Worm (Caenorhabditis elegans): ENCODE results near the gene C31B8.9.
"Not testable (repeated sequence)": the region's sequence is repeated elsewhere in the genome, so short reads cannot be mapped to it uniquely, and the experiment has no call there.

The C31B8.9 gene

DNA sequence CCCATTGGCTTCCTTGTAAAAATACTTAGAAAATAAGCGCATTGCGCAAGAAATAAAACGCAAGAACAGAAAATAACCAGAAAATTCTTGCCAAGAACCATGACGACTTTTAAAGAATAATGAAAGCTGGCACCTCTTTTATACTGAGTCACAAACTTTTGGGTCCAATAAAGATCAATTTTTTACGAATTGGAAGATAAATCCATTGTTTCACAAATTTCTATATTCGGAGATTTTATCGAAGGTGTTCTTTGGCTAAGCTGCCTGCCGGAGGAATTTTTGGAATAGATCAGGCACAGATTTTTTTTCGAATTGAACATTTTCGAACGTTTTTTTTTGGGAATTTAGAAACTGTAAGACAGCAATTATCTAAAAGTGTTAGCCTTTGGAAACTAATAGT lies at the start of gene C31B8.9:
Gene C31B8.9, minus strand, starts transcription at position 101 of the 400 bp plus-strand sequence.
- TF ChIP-seq nhr-237 (tag; optimal IDR thresholded peaks at IDR 0.05) = no peak

DNA sequence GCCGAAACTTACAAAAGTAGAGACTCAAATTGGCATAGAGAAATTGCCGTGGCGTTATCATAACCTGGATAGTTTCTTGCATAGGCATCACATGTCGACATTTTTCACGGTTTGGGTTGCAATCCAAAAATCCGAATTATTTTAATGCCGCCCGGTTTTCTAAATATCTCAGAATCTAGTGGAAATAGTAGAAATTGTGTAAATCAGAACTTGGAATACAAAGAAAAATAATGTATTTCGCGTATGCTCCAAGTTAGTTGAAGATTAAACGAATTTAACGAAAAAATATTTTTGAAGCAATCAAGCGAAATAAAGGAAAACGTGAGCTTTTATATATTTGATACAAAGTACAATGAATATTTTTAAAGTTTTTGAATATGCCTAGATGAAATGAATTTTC lies 48.1 kb upstream of the C31B8.9 start, which contains the start of gene srw-144:
Gene srw-144, minus strand, starts transcription at position 101 of the 400 bp plus-strand sequence.
- TF ChIP-seq M03D4.4 (tag; optimal IDR thresholded peaks at IDR 0.05) (no peak), mls-2 (tag; optimal IDR thresholded peaks at IDR 0.05) (no peak), ceh-83 (GFP tag; optimal IDR thresholded peaks at IDR 0.05) (no peak), lin-13 (tag; optimal IDR thresholded peaks at IDR 0.05) (no peak)

DNA sequence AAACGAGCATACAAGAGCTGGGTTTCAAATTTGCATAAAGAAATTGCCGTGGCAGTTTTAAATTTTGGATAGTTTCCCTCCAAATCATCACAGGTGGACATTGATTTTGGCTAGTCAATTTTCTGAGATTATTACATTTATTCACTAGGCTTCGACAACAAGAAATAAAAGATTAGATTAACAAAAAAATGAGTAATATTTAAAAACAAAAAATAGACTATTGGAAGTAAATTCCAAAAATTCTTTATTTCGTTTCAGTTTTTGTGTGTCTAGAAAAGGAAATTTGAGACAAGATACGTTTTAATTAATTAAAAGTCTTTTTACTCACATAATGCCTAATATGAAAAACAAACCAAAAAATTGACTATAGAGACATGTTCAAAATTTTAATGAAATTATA lies 45.4 kb upstream of the C31B8.9 start, which contains the start of gene srw-142:
Gene srw-142, minus strand, starts transcription at position 101 of the 400 bp plus-strand sequence.
- TF ChIP-seq nhr-28 (tag; optimal IDR thresholded peaks at IDR 0.05) (no peak), snpc-4 (tag; optimal IDR thresholded peaks at IDR 0.05) (no peak), ham-2 (GFP tag; optimal IDR thresholded peaks at IDR 0.05) (no peak), bed-3 (GFP tag; optimal IDR thresholded peaks at IDR 0.05) (no peak), ceh-43 (GFP tag; optimal IDR thresholded peaks at IDR 0.05) (no peak)

DNA sequence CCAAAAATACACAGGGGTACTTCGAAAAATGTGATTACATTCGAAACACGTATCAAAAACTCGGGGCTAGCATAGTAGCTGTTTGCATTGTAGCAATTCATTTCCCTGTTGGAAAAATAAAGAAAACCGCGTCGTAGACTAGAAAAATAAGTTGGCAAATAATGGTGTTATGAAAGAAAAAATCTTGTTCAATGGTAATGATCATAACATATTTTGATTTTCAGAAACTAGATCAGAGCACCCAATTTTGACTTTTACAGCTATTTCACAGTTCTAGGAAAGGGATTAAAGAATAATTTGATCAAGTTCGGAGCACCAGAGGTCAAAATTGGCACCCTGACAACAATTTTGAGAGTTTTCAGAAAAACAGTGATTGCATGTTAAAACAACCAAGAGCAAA lies 42.5 kb upstream of the C31B8.9 start, which contains the start of gene srh-248:
Gene srh-248, minus strand, starts transcription at position 101 of the 400 bp plus-strand sequence.
- TF ChIP-seq unc-62 (GFP tag; optimal IDR thresholded peaks at IDR 0.05); snpc-4 (tag; optimal IDR thresholded peaks at IDR 0.05); ceh-43 (GFP tag; optimal IDR thresholded peaks at IDR 0.05): not testable (repeated sequence)

DNA sequence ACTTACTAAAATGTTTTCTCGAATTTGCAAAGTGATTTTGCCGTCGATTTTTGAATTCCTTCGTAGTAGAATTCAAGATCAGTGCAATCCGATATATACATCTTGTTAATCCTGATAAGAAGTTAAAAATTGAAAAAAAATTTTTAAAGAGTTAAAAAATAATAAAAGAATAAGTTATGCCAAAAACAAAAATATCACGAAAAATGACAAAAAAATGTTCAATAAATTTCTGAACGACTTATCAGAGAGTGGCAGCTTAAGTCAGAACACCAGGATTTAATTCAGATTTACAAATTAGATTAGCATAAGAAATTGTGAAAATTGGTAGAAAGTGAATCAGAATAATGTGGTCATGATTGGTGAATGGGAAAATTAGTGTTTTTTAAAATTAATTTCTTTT lies 39.3 kb upstream of the C31B8.9 start, which contains the start of gene srw-122:
Gene srw-122, minus strand, starts transcription at position 101 of the 400 bp plus-strand sequence.
- not testable (repeated sequence) for TF ChIP-seq ceh-83 (GFP tag; optimal IDR thresholded peaks at IDR 0.05); snpc-4 (tag; optimal IDR thresholded peaks at IDR 0.05); tbx-8 (GFP tag; optimal IDR thresholded peaks at IDR 0.05)

DNA sequence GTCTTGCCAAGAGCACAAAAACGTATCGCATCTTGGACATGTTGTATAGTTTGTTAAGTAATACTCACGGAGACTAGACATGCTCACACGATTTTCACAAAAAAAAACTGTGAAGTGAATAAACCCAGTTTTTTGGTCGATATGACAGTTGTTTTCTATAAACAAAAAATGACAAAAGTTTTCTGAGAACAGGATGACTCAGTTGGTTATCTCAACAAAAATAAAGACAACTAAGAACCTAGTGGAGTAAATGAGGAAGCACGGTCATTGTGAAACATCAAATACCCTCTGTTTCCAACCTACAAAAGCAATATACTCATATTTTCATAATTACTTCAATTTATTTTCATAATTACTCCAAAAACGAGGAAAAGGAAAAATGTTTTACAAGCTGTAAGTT lies 32.8 kb upstream of the C31B8.9 start, which contains the start of gene srh-87:
Gene srh-87, minus strand, starts transcription at position 101 of the 400 bp plus-strand sequence.
- TF ChIP-seq mep-1 (tag; optimal IDR thresholded peaks at IDR 0.05) (no peak), unc-62 (GFP tag; optimal IDR thresholded peaks at IDR 0.05) (no peak), snpc-4 (tag; optimal IDR thresholded peaks at IDR 0.05) (no peak), sem-2 (GFP tag; optimal IDR thresholded peaks at IDR 0.05) (no peak), blmp-1 (tag; optimal IDR thresholded peaks at IDR 0.05) (no peak), bed-3 (GFP tag; optimal IDR thresholded peaks at IDR 0.05) (no peak), lin-32 (GFP tag; optimal IDR thresholded peaks at IDR 0.05) (no peak), nhr-237 (tag; optimal IDR thresholded peaks at IDR 0.05) (no peak), nhr-12 (tag; optimal IDR thresholded peaks at IDR 0.05) (no peak), ceh-39 (tag; optimal IDR thresholded peaks at IDR 0.05) (no peak), unc-120 (tag; optimal IDR thresholded peaks at IDR 0.05; ENCODE audit: poor library complexity, severe bottlenecking) (no peak), nhr-76 (tag; optimal IDR thresholded peaks at IDR 0.05) (no peak), ceh-83 (GFP tag; optimal IDR thresholded peaks at IDR 0.05) (no peak), lin-13 (tag; optimal IDR thresholded peaks at IDR 0.05) (no peak), ztf-11 (tag; optimal IDR thresholded peaks at IDR 0.05) (no peak), hlh-1 (tag; optimal IDR thresholded peaks at IDR 0.05) (no peak)

DNA sequence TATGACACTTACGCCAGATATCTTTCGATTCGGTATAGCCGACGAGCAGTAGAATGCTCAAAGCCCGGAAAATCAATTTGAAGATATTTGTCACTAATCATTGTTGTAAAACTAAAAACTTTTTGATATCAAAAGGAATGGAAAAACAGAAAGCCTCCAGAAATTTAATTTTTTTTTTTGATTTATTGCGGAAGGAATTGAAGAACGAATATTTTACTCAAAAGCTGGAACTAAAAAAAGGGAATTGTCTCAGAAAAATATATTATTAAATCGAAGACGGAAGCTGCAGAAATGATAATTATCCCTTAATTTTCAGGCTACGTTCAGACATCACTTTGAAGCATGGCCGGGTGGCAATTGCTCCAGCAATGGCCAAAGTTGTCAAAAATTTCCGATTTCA lies 31.1 kb upstream of the C31B8.9 start, which contains the start of gene srw-137:
Gene srw-137, minus strand, starts transcription at position 101 of the 400 bp plus-strand sequence.
- TF ChIP-seq mab-5 (tag; optimal IDR thresholded peaks at IDR 0.05) = no peak
- no peak for TF ChIP-seq sptf-1 (tag; optimal IDR thresholded peaks at IDR 0.05)
- no peak for TF ChIP-seq mls-2 (tag; optimal IDR thresholded peaks at IDR 0.05)
- TF ChIP-seq mep-1 (tag; optimal IDR thresholded peaks at IDR 0.05) = no peak
- TF ChIP-seq elt-1 (tag; optimal IDR thresholded peaks at IDR 0.05; ENCODE audit: borderline replicate concordance, insufficient read depth) = no peak
- TF ChIP-seq nhr-2 (tag; optimal IDR thresholded peaks at IDR 0.05) = no peak
- TF ChIP-seq ztf-11 (tag; optimal IDR thresholded peaks at IDR 0.05) = no peak
- no peak for TF ChIP-seq flh-1 (GFP tag; optimal IDR thresholded peaks at IDR 0.05)
- TF ChIP-seq ceh-39 (tag; optimal IDR thresholded peaks at IDR 0.05) = no peak
- TF ChIP-seq unc-62 (GFP tag; optimal IDR thresholded peaks at IDR 0.05) = no peak

Data from whole organism, mixed stage, embryonic.